Fruit fly (Drosophila melanogaster) whole organism, prepupa: Measurements from ENCODE around the gene CG34310.

ENCODE experiments used
- Blimp-1 ChIP-seq: fragments of 200-800 bp; sonication (Bioruptor generic); optimal IDR thresholded peaks from 3 replicates; lab custom pipeline; 2017; ENCODE audit warnings: missing biosample characterization, missing genetic modification characterization, mild to moderate bottlenecking, moderate library complexity, missing genetic modification reagents
- CG10631 ChIP-seq: fragments of 200-800 bp; sonication (Bioruptor generic); optimal IDR thresholded peaks from 2 replicates; lab custom pipeline; 2016; ENCODE audit warnings: missing biosample characterization, missing genetic modification characterization
- CG10669 ChIP-seq: fragments of 200-800 bp; sonication (Bioruptor generic); optimal IDR thresholded peaks from 3 replicates; lab custom pipeline; 2018; ENCODE audit warnings: missing biosample characterization, mild to moderate bottlenecking, missing genetic modification characterization, moderate library complexity
- CG11762 ChIP-seq: fragments of 200-800 bp; sonication (Bioruptor generic); optimal IDR thresholded peaks from 3 replicates; lab custom pipeline; 2016; ENCODE audit warnings: missing biosample characterization, missing genetic modification characterization; ENCODE audit not compliant: insufficient read depth
- CG11902 ChIP-seq: fragments of 200-800 bp; sonication (Bioruptor generic); optimal IDR thresholded peaks from 3 replicates; lab custom pipeline; 2016; ENCODE audit warnings: missing biosample characterization, missing genetic modification characterization
- CG15336 ChIP-seq: fragments of 200-800 bp; sonication (Bioruptor generic); IDR thresholded peaks from 2 replicates; pipeline ENCODE4 v1.3.6; 2022; ENCODE audit warnings: missing biosample characterization, missing genetic modification characterization
- CG1621 ChIP-seq: fragments of 200-800 bp; sonication (Bioruptor generic); optimal IDR thresholded peaks from 3 replicates; lab custom pipeline; 2018; ENCODE audit warnings: missing biosample characterization, mild to moderate bottlenecking, missing genetic modification characterization
- CG3032 ChIP-seq: fragments of 200-800 bp; optimal IDR thresholded peaks from 2 replicates; lab custom pipeline; 2019; ENCODE audit warnings: missing biosample characterization, mild to moderate bottlenecking, missing genetic modification characterization, moderate library complexity
- CG31627 ChIP-seq: fragments of 200-800 bp; sonication (Bioruptor generic); optimal IDR thresholded peaks from 3 replicates; lab custom pipeline; 2016; ENCODE audit warnings: missing biosample characterization, missing genetic modification characterization
- CG32006 ChIP-seq: fragments of 200-800 bp; sonication (Bioruptor generic); optimal IDR thresholded peaks from 3 replicates; lab custom pipeline; 2017; ENCODE audit warnings: missing biosample characterization, mild to moderate bottlenecking, missing genetic modification characterization
- CG34406 ChIP-seq: fragments of 200-800 bp; sonication (Bioruptor generic); optimal IDR thresholded peaks from 3 replicates; lab custom pipeline; 2016; ENCODE audit warnings: missing biosample characterization, missing genetic modification characterization
- CG3919 ChIP-seq: fragments of 200-800 bp; sonication (Bioruptor generic); optimal IDR thresholded peaks from 3 replicates; lab custom pipeline; 2016; ENCODE audit warnings: missing biosample characterization, missing genetic modification characterization
- CG6163 ChIP-seq: fragments of 200-800 bp; sonication (Bioruptor generic); IDR thresholded peaks from 3 replicates; pipeline ENCODE4 v1.3.6; 2022; ENCODE audit warnings: missing biosample characterization, missing genetic modification characterization
- CG6276 ChIP-seq: fragments of 200-800 bp; sonication (Bioruptor generic); optimal IDR thresholded peaks from 2 replicates; lab custom pipeline; 2017; ENCODE audit warnings: missing biosample characterization, mild to moderate bottlenecking, missing genetic modification characterization
- CG6792 ChIP-seq: fragments of 200-800 bp; sonication (Bioruptor generic); optimal IDR thresholded peaks from 3 replicates; lab custom pipeline; 2016; ENCODE audit warnings: missing biosample characterization, missing genetic modification characterization
- CG6808 ChIP-seq: fragments of 200-800 bp; sonication (Bioruptor generic); optimal IDR thresholded peaks from 3 replicates; lab custom pipeline; 2017; ENCODE audit warnings: missing biosample characterization, missing genetic modification characterization, mild to moderate bottlenecking, moderate library complexity, missing genetic modification reagents
- CG7368 ChIP-seq: fragments of 200-800 bp; sonication (Bioruptor generic); optimal IDR thresholded peaks from 3 replicates; lab custom pipeline; 2016; ENCODE audit warnings: missing biosample characterization, missing genetic modification characterization
- CG8119 ChIP-seq: fragments of 200-800 bp; sonication (Bioruptor generic); IDR thresholded peaks from 3 replicates; pipeline ENCODE4 v1.3.6; 2022; ENCODE audit warnings: missing biosample characterization, missing genetic modification characterization
- CG8319 ChIP-seq: fragments of 200-800 bp; sonication (Bioruptor generic); optimal IDR thresholded peaks from 3 replicates; lab custom pipeline; 2016; ENCODE audit warnings: missing biosample characterization, missing genetic modification characterization
- CG9139 ChIP-seq: fragments of 200-800 bp; sonication (Bioruptor generic); optimal IDR thresholded peaks from 3 replicates; lab custom pipeline; 2017; ENCODE audit warnings: missing biosample characterization, mild to moderate bottlenecking, missing genetic modification characterization
- Eip78C ChIP-seq: fragments of 200-800 bp; sonication (Bioruptor generic); peaks from one replicate; lab custom pipeline; 2016; ENCODE audit warnings: missing biosample characterization, missing genetic modification characterization
- Eip93F ChIP-seq: fragments of 200-800 bp; sonication (Bioruptor generic); optimal IDR thresholded peaks from 2 replicates; lab custom pipeline; 2016; ENCODE audit warnings: missing biosample characterization, mild to moderate bottlenecking, missing genetic modification characterization
- Ets21C ChIP-seq: fragments of 200-800 bp; sonication (Bioruptor generic); optimal IDR thresholded peaks from 3 replicates; lab custom pipeline; 2016; ENCODE audit warnings: missing biosample characterization, missing genetic modification characterization
- Hr39 ChIP-seq: fragments of 200-800 bp; sonication (Bioruptor generic); optimal IDR thresholded peaks from 2 replicates; lab custom pipeline; 2016; ENCODE audit warnings: missing biosample characterization, missing genetic modification characterization
- Lpt ChIP-seq: fragments of 200-800 bp; sonication (Bioruptor generic); optimal IDR thresholded peaks from 3 replicates; lab custom pipeline; 2016; ENCODE audit warnings: missing biosample characterization, missing genetic modification characterization
- Met ChIP-seq: fragments of 200-800 bp; sonication (Bioruptor generic); optimal IDR thresholded peaks from 3 replicates; lab custom pipeline; 2016; ENCODE audit warnings: missing biosample characterization, missing genetic modification characterization
- OdsH ChIP-seq: fragments of 200-800 bp; sonication (Bioruptor generic); optimal IDR thresholded peaks from 3 replicates; lab custom pipeline; 2016; ENCODE audit warnings: missing biosample characterization, missing genetic modification characterization
- Smox ChIP-seq: fragments of 200-800 bp; sonication (Bioruptor generic); optimal IDR thresholded peaks from 3 replicates; lab custom pipeline; 2016; ENCODE audit warnings: missing biosample characterization, missing genetic modification characterization
- Sox102F ChIP-seq: fragments of 200-800 bp; sonication (Bioruptor generic); optimal IDR thresholded peaks from 2 replicates; lab custom pipeline; 2016; ENCODE audit warnings: missing biosample characterization, mild to moderate bottlenecking, missing genetic modification characterization
- Sox14 ChIP-seq: fragments of 200-800 bp; sonication (Bioruptor generic); optimal IDR thresholded peaks from 3 replicates; lab custom pipeline; 2016; ENCODE audit warnings: missing biosample characterization, missing genetic modification characterization
- Sox15 ChIP-seq: fragments of 200-800 bp; sonication (Bioruptor generic); optimal IDR thresholded peaks from 3 replicates; lab custom pipeline; 2016; ENCODE audit warnings: missing biosample characterization, missing genetic modification characterization
- achi ChIP-seq: fragments of 200-800 bp; sonication (Bioruptor generic); optimal IDR thresholded peaks from 3 replicates; lab custom pipeline; 2016; ENCODE audit warnings: missing biosample characterization, missing genetic modification characterization
- cyc ChIP-seq: fragments of 200-800 bp; sonication (Bioruptor generic); optimal IDR thresholded peaks from 3 replicates; lab custom pipeline; 2016; ENCODE audit warnings: missing biosample characterization, missing genetic modification characterization
- dac ChIP-seq: fragments of 200-800 bp; sonication (Bioruptor generic); optimal IDR thresholded peaks from 2 replicates; lab custom pipeline; 2017; ENCODE audit warnings: missing biosample characterization, mild to moderate bottlenecking, missing genetic modification characterization
- dsx ChIP-seq: fragments of 200-800 bp; optimal IDR thresholded peaks from 3 replicates; lab custom pipeline; 2019; ENCODE audit warnings: missing biosample characterization, mild to moderate bottlenecking, missing genetic modification characterization, moderate library complexity; ENCODE audit not compliant: poor library complexity, severe bottlenecking
- eg ChIP-seq: fragments of 200-800 bp; sonication (Bioruptor generic); IDR thresholded peaks from 3 replicates; pipeline ENCODE4 v1.3.6; 2022; ENCODE audit warnings: missing biosample characterization, missing genetic modification characterization
- fd59A ChIP-seq: fragments of 200-800 bp; sonication (Bioruptor generic); optimal IDR thresholded peaks from 2 replicates; lab custom pipeline; 2017; ENCODE audit warnings: missing biosample characterization, mild to moderate bottlenecking, missing genetic modification characterization, missing genetic modification reagents
- fkh ChIP-seq: fragments of 200-800 bp; sonication (Bioruptor generic); optimal IDR thresholded peaks from 3 replicates; lab custom pipeline; 2017; ENCODE audit warnings: missing biosample characterization, mild to moderate bottlenecking, missing genetic modification characterization, moderate library complexity
- lz ChIP-seq: fragments of 200-800 bp; sonication (Bioruptor generic); optimal IDR thresholded peaks from 3 replicates; lab custom pipeline; 2016; ENCODE audit warnings: missing biosample characterization, missing genetic modification characterization
- net ChIP-seq: fragments of 200-800 bp; sonication (Bioruptor generic); optimal IDR thresholded peaks from 3 replicates; lab custom pipeline; 2016; ENCODE audit warnings: missing biosample characterization, missing genetic modification characterization
- pdm3 ChIP-seq: fragments of 200-800 bp; sonication (Bioruptor generic); optimal IDR thresholded peaks from 3 replicates; lab custom pipeline; 2016; ENCODE audit warnings: missing biosample characterization, missing genetic modification characterization
- salr ChIP-seq, 2 experiments: fragments of 200-800 bp; sonication (Bioruptor generic); optimal IDR thresholded peaks; 3 replicates each; lab custom pipeline; 2016 to 2018; ENCODE audit warnings: missing biosample characterization in 2 of 2, missing genetic modification characterization in 2 of 2, mild to moderate bottlenecking in 1 of 2
- spab ChIP-seq: fragments of 200-800 bp; sonication (Bioruptor generic); optimal IDR thresholded peaks from 2 replicates; lab custom pipeline; 2017; ENCODE audit warnings: missing biosample characterization, mild to moderate bottlenecking, missing genetic modification characterization, missing genetic modification reagents
- ss ChIP-seq, 2 experiments: fragments of 200-800 bp; sonication (Bioruptor generic); optimal IDR thresholded peaks; 2 replicates in 1 of 2; 3 replicates in 1 of 2; lab custom pipeline; 2017 to 2018; ENCODE audit warnings: mild to moderate bottlenecking in 2 of 2, missing biosample characterization in 2 of 2, missing genetic modification characterization in 2 of 2, moderate library complexity in 1 of 2
- svp ChIP-seq: fragments of 200-800 bp; sonication (Bioruptor generic); peaks from one replicate; lab custom pipeline; 2016; ENCODE audit warnings: missing biosample characterization, missing genetic modification characterization
- topi ChIP-seq: fragments of 200-800 bp; sonication (Bioruptor generic); optimal IDR thresholded peaks from 3 replicates; lab custom pipeline; 2016; ENCODE audit warnings: missing biosample characterization, missing genetic modification characterization
- vri ChIP-seq: fragments of 200-800 bp; sonication (Bioruptor generic); optimal IDR thresholded peaks from 3 replicates; lab custom pipeline; 2016; ENCODE audit warnings: missing biosample characterization, mild to moderate bottlenecking, missing genetic modification characterization

The CG34310 gene

dm6 chr2L:6657969-6658748 is 5.3 kb upstream of the CG34310 start, which contains the start of the genes CG31636 and Ube4A:
Gene CG31636 (minus strand): TSS chr2L:6658152.
Gene Ube4A (plus strand): TSS chr2L:6658517.
- no peak for TF ChIP-seq salr (GFP tag; optimal IDR thresholded peaks at IDR 0.05; lab: Kevin White, UChicago)
- TF ChIP-seq svp, result peak; percentile 100
- peak; percentile 82 for TF ChIP-seq vri

- TF ChIP-seq Ets21C (GFP tag; lab: Kevin White, UChicago) (no peak), CG3032 (peak; percentile 49), CG7368 (GFP tag; lab: Kevin White, UChicago) (no peak), CG8119 (GFP tag; lab: Robert Waterston, UW) (peak; percentile 23; the same call in 2 of the 3 replicates), spab (GFP tag; lab: Kevin White, UChicago) (no peak), eg (GFP tag; lab: Robert Waterston, UW) (no peak; the same call in 2 of the 3 replicates), topi (GFP tag; lab: Kevin White, UChicago) (peak; percentile 42), Blimp-1 (GFP tag; lab: Kevin White, UChicago) (no peak), CG3919 (GFP tag; lab: Kevin White, UChicago) (no peak), Sox15 (no peak), CG6163 (GFP tag; lab: Robert Waterston, UW) (peak; percentile 61; the same call in 2 of the 3 replicates), CG31627 (GFP tag; lab: Kevin White, UChicago) (peak; percentile 8), CG32006 (GFP tag; lab: Kevin White, UChicago) (no peak), CG34406 (GFP tag; lab: Kevin White, UChicago) (peak; percentile 34), vri (peak; percentile 33), Smox (GFP tag; lab: Kevin White, UChicago) (no peak), svp (peak; percentile 79), CG15336 (no peak), CG9139 (GFP tag; lab: Kevin White, UChicago) (no peak), dsx (GFP tag; lab: Kevin White, UChicago) (no peak), pdm3 (GFP tag; lab: Kevin White, UChicago) (no peak), Eip78C (GFP tag; lab: Kevin White, UChicago) (peak; percentile 80), CG8319 (no peak), Eip93F (no peak), CG10631 (GFP tag; lab: Kevin White, UChicago) (peak; percentile 66), net (GFP tag; lab: Kevin White, UChicago) (peak; percentile 49), CG11762 (no peak), ss (GFP tag; optimal IDR thresholded peaks at IDR 0.05; lab: Kevin White, UChicago) (peak in 1 of 2 experiments; percentile 64), CG10669 (no peak), CG6792 (peak; percentile 36), CG1621 (tag; lab: Kevin White, UChicago) (no peak), Lpt (no peak), fd59A (GFP tag; lab: Kevin White, UChicago) (no peak), lz (GFP tag; lab: Kevin White, UChicago) (peak; percentile 49), CG11902 (GFP tag; lab: Kevin White, UChicago) (no peak), Sox14 (GFP tag; lab: Kevin White, UChicago) (peak; percentile 31), OdsH (GFP tag; lab: Kevin White, UChicago) (no peak), Met (peak; percentile 52), Hr39 (GFP tag; lab: Kevin White, UChicago) (peak; percentile 17), salr (GFP tag; optimal IDR thresholded peaks at IDR 0.05; lab: Kevin White, UChicago) (no peak), fkh (GFP tag; lab: Kevin White, UChicago) (peak; percentile 98), CG6276 (GFP tag; lab: Kevin White, UChicago) (no peak), achi (GFP tag; lab: Kevin White, UChicago) (peak; percentile 43), cyc (GFP tag; lab: Kevin White, UChicago) (peak; percentile 9), CG6808 (no peak), Sox102F (no peak), dac (no peak)
These were observed 4.4 kb downstream of the CG34310 start, which contains the start of gene Galt for dm6 chr2L:6667719-6668325. Gene Galt (minus strand): TSS chr2L:6668033.
